Worm (Caenorhabditis elegans): ENCODE results near the gene penr-1.

Gene penr-1

DNA sequence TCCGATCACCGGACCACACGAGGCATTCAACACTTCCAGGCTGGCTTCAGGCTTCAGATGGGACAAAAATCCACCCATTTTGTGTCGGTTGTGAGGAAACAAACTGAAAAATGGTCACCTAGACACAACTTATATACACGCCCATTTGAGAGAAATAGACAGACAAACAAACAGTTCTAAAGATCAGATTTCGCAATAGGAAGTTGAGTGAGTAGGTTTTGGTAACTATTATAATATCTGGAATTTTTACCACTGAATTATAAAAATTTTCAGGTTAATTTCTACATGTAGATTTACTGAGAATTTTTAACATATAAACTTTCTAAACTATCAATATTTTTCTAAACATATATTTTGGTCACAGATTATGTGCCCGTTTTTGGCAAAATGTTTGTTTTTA, 35.5 kb upstream of the penr-1 start, which contains the start of gene cest-32:
cest-32 (minus strand) TSS at position 115 of the 400 bp plus-strand sequence.
- TF ChIP-seq R02D3.7 (tag; optimal IDR thresholded peaks at IDR 0.05) (no peak), peb-1 (tag; optimal IDR thresholded peaks at IDR 0.05) (no peak), unc-39 (tag; optimal IDR thresholded peaks at IDR 0.05) (no peak), alr-1 (tag; optimal IDR thresholded peaks at IDR 0.05) (no peak), lin-11 (tag; optimal IDR thresholded peaks at IDR 0.05) (no peak), mbf-1 (tag; optimal IDR thresholded peaks at IDR 0.05) (no peak), ztf-11 (tag; optimal IDR thresholded peaks at IDR 0.05) (no peak), fos-1 (tag; optimal IDR thresholded peaks at IDR 0.05) (no peak), zag-1 (tag; optimal IDR thresholded peaks at IDR 0.05) (no peak), skn-1 (tag; optimal IDR thresholded peaks at IDR 0.05) (no peak), sma-9 (GFP tag; optimal IDR thresholded peaks at IDR 0.05) (no peak), sma-9 (tag; optimal IDR thresholded peaks at IDR 0.05) (no peak), ztf-1 (GFP tag; conservative IDR thresholded peaks at IDR 0.05) (no peak), nhr-10 (tag; optimal IDR thresholded peaks at IDR 0.05) (no peak), ceh-82 (tag; optimal IDR thresholded peaks at IDR 0.05) (no peak)

DNA sequence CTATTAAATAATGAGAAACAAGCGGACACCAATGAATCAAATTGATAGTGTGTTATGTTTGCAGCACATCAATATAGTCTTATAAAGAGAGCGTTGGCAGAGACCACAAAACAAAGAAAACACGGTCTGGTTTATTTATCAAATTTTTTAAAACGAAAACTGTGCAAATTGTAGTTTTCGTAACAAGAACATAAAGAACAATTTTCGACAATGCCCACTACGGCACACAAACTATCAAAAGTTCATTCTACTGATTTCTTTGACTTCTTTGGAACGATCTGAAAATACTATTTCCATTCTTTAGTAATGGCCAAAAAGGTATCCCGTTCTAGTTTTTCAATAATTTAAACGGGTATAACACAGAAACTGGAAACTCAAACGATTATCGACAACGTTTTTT, 32.2 kb upstream of the penr-1 start, which contains the start of gene cest-35.2:
cest-35.2 (minus strand) TSS at position 101 of the 400 bp plus-strand sequence.
- no peak for TF ChIP-seq nhr-23 (tag; optimal IDR thresholded peaks at IDR 0.05)
- no peak for TF ChIP-seq nhr-25 (tag; optimal IDR thresholded peaks at IDR 0.05)

DNA sequence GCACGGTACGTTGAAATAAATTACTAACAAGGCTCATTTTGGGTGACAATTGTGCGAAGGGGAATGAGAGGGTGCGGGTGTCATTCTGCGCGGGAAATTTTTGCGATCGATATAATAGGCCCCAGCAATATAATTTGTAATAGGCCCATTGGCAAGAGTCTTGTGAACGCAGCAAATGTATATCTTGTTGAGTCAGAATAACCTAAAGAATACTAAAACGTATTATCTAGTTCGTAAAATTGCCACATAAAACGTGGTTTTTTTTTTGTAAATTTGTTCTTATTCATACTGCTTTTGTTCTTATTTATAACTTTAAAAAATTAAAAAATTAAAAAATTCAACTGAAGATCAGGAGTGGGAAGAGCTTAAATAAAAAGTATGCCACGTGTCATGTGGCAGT, 29.9 kb upstream of the penr-1 start, which contains the start of gene C52A10.3:
C52A10.3 (minus strand) TSS at position 101 of the 400 bp plus-strand sequence.
- TF ChIP-seq nhr-10 (tag; optimal IDR thresholded peaks at IDR 0.05) (no peak), crh-2 (tag; optimal IDR thresholded peaks at IDR 0.05) (no peak), nhr-12 (tag; optimal IDR thresholded peaks at IDR 0.05) (no peak), lin-13 (GFP tag; optimal IDR thresholded peaks at IDR 0.05) (no peak), unc-62 (GFP tag; optimal IDR thresholded peaks at IDR 0.05) (no peak), Y55F3AM.14 (GFP tag; optimal IDR thresholded peaks at IDR 0.05) (no peak), nhr-6 (tag; optimal IDR thresholded peaks at IDR 0.05) (no peak), C34F6.9 (tag; optimal IDR thresholded peaks at IDR 0.05) (no peak), F13H6.1 (tag; optimal IDR thresholded peaks at IDR 0.05) (no peak)

DNA sequence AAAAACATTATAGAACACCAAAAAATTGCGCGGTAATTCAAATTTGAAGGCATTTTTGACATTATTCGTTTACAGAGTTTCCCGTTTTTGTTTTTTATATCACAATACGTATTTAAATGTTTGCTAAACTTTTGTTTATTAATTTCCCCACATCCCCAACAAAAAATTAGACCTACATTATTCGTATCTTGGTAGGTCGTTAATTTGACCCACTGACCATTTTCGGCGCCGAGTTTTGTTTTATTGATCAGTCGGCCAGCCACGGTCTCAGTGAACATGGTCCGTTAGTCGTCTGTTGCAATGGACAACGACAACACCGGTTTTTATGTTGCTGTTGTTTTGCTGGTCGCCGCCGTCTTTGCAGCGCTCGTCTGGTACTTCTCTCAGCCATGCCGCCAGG, 29.4 kb upstream of the penr-1 start, which contains the start of gene B0238.15:
B0238.15 (plus strand) TSS at position 301 of the 400 bp plus-strand sequence.
- TF ChIP-seq dmd-4 (tag; optimal IDR thresholded peaks at IDR 0.05) (no peak), lsy-2 (tag; optimal IDR thresholded peaks at IDR 0.05) (no peak), fos-1 (tag; optimal IDR thresholded peaks at IDR 0.05) (no peak), elt-3 (tag; optimal IDR thresholded peaks at IDR 0.05) (no peak)

DNA sequence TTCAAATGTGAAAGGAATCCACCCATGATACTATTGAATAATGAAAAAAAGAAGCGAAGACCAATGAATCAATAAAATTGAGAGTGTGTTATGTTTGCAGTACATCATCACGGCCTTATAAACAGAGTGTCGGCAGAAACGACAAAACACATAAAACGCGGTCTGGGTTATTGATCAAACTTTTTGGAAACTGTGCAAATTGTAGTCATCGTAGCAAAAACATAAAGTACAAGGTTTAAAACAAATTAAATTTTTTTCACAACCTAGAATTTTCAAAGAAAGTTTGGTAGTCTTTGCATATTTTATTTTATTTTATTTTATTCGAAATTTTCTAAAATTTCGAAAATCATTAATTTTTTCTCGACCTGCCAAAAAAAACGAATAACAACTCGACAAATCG, 26.2 kb upstream of the penr-1 start, which contains the start of gene cest-35.1:
cest-35.1 (minus strand) TSS at position 101 of the 400 bp plus-strand sequence.
- no peak for TF ChIP-seq F13H6.1 (tag; optimal IDR thresholded peaks at IDR 0.05)

DNA sequence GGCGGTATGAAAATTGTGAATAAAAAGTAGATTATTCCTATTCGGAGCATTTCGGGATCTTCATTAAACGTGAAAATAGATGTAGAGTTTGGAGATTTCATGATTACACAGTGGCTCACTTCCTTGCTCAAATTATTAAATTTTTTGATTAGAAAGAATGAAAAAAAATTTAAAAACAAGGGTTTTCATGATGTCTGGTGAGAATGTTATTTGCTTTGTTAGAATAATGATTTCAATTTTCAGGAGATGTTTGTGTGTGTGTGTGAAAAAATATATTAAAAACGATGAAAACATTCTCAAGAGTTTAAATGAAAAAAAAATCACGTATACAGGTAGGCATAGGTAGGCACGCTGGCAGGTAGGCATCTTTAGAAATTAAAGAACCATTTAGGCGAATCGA, 17.3 kb upstream of the penr-1 start, which contains the start of gene srt-68:
srt-68 (minus strand) TSS at position 101 of the 400 bp plus-strand sequence.
- TF ChIP-seq C34F6.9 (tag; optimal IDR thresholded peaks at IDR 0.05) (no peak), nhr-237 (tag; optimal IDR thresholded peaks at IDR 0.05) (no peak), nhr-77 (tag; optimal IDR thresholded peaks at IDR 0.05) (no peak), elt-3 (tag; optimal IDR thresholded peaks at IDR 0.05) (no peak), sma-3 (GFP tag; optimal IDR thresholded peaks at IDR 0.05) (no peak), blmp-1 (tag; optimal IDR thresholded peaks at IDR 0.05; ENCODE audit: insufficient read depth) (no peak), aly-2 (tag; optimal IDR thresholded peaks at IDR 0.05) (no peak)

DNA sequence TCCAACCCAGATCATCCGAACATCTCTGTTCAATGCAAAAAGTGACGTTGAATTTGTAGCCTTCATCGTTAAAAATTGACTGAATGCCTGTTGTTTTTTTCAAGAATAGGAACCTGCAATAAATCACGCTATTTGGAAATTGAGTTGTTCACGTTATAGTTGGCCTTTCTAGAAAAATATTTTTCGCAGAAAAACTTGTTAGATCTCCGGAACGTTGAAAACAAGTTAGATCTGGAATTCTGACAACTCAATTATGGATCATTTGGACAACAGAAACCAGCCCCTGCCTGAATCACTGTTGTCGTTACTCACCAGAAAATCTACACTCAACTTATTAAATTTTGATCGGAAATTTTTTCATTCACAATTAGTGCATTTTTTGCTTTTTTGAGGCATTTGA, 11.9 kb upstream of the penr-1 start, which contains the start of gene srt-67:
srt-67 (minus strand) TSS at position 101 of the 400 bp plus-strand sequence.
- TF ChIP-seq mab-5 (tag; optimal IDR thresholded peaks at IDR 0.05) (no peak), nhr-6 (tag; optimal IDR thresholded peaks at IDR 0.05) (no peak), aly-2 (tag; optimal IDR thresholded peaks at IDR 0.05) (no peak), nhr-21 (tag; optimal IDR thresholded peaks at IDR 0.05) (no peak), lin-11 (tag; optimal IDR thresholded peaks at IDR 0.05) (no peak), alr-1 (tag; optimal IDR thresholded peaks at IDR 0.05) (no peak), lin-39 (tag; optimal IDR thresholded peaks at IDR 0.05) (no peak), zag-1 (tag; optimal IDR thresholded peaks at IDR 0.05) (no peak), nhr-237 (tag; optimal IDR thresholded peaks at IDR 0.05) (no peak), lin-13 (GFP tag; optimal IDR thresholded peaks at IDR 0.05) (no peak), C34F6.9 (tag; optimal IDR thresholded peaks at IDR 0.05) (no peak), ztf-1 (GFP tag; conservative IDR thresholded peaks at IDR 0.05) (no peak), elt-3 (tag; optimal IDR thresholded peaks at IDR 0.05) (no peak), Y55F3AM.14 (GFP tag; optimal IDR thresholded peaks at IDR 0.05) (no peak), ztf-11 (tag; optimal IDR thresholded peaks at IDR 0.05) (no peak), ZK546.5 (tag; optimal IDR thresholded peaks at IDR 0.05) (no peak), unc-62 (GFP tag; optimal IDR thresholded peaks at IDR 0.05) (no peak)
